Worm (Caenorhabditis elegans): Measurements from ENCODE around the gene C04G6.2.

C04G6.2 gene

ce11 chrII:5056254-5056653, 36.8 kb upstream of the C04G6.2 start (continued):
- no peak for TF ChIP-seq ets-4 (GFP tag; optimal IDR thresholded peaks at IDR 0.05)
- no peak for TF ChIP-seq sea-2 (GFP tag; IDR thresholded peaks at IDR 0.05)
- no peak for TF ChIP-seq mes-4 (tag; optimal IDR thresholded peaks at IDR 0.05)
- no peak for TF ChIP-seq Y53F4B.3 (GFP tag; IDR thresholded peaks at IDR 0.05)
- no peak for TF ChIP-seq F57A8.1 (GFP tag; optimal IDR thresholded peaks at IDR 0.05)
- TF ChIP-seq nhr-120 (GFP tag; IDR thresholded peaks at IDR 0.05) = no peak
- TF ChIP-seq dpl-1 (GFP tag; optimal IDR thresholded peaks at IDR 0.05) = no peak
- no peak for TF ChIP-seq B0019.2 (GFP tag; conservative IDR thresholded peaks at IDR 0.05)
- no peak for TF ChIP-seq nfyb-1 (GFP tag; IDR thresholded peaks at IDR 0.05)
- peak; percentile 26 for TF ChIP-seq die-1 (tag; optimal IDR thresholded peaks at IDR 0.05)
- TF ChIP-seq tlf-1 (GFP tag; optimal IDR thresholded peaks at IDR 0.05) = peak; percentile 10
- no peak for TF ChIP-seq F55B11.4 (tag; optimal IDR thresholded peaks at IDR 0.05; ENCODE audit: borderline replicate concordance, insufficient read depth)
- TF ChIP-seq pha-4 (tag; optimal IDR thresholded peaks at IDR 0.05) = no peak
- no peak for TF ChIP-seq ceh-40 (GFP tag; IDR thresholded peaks at IDR 0.05)
- no peak for TF ChIP-seq Y53G8AR.9 (GFP tag; conservative IDR thresholded peaks at IDR 0.05)
- TF ChIP-seq F57C9.4 (tag; optimal IDR thresholded peaks at IDR 0.05) = no peak
- TF ChIP-seq efl-1 (GFP tag; optimal IDR thresholded peaks at IDR 0.05) = peak; percentile 9
- TF ChIP-seq bed-1 (GFP tag; IDR thresholded peaks at IDR 0.05) = no peak
- TF ChIP-seq rpc-1 (optimal IDR thresholded peaks at IDR 0.05) = no peak
- TF ChIP-seq rpc-1 (tag; optimal IDR thresholded peaks at IDR 0.05) = no peak
- TF ChIP-seq snpc-4 (GFP tag; optimal IDR thresholded peaks at IDR 0.05) = no peak
- TF ChIP-seq snpc-4 (tag; optimal IDR thresholded peaks at IDR 0.05) = peak in 1 of 4 experiments; percentile 73
- no peak for TF ChIP-seq hlh-12 (tag; optimal IDR thresholded peaks at IDR 0.05)
- TF ChIP-seq unc-62 (GFP tag; optimal IDR thresholded peaks at IDR 0.05) = no peak
- TF ChIP-seq F10E7.11 (tag; optimal IDR thresholded peaks at IDR 0.05) = no peak
- TF ChIP-seq lin-26 (GFP tag; IDR thresholded peaks at IDR 0.05) = 0 out of 2 replicates have a peak, but pooled peaks have one; percentile 13
- no peak for TF ChIP-seq ceh-100 (GFP tag; IDR thresholded peaks at IDR 0.05)
- no peak for TF ChIP-seq sptf-2 (GFP tag; optimal IDR thresholded peaks at IDR 0.05)
- TF ChIP-seq dpff-1 (tag; optimal IDR thresholded peaks at IDR 0.05) = no peak
- no peak for TF ChIP-seq F23B12.7 (tag; optimal IDR thresholded peaks at IDR 0.05; ENCODE audit: insufficient read depth)
- TF ChIP-seq Y79H2A.3 (GFP tag; conservative IDR thresholded peaks at IDR 0.05) = no peak
- TF ChIP-seq him-1 (tag; optimal IDR thresholded peaks at IDR 0.05) = peak; percentile 26
- peak; percentile 57 for TF ChIP-seq mcd-1 (GFP tag; IDR thresholded peaks at IDR 0.05)
- TF ChIP-seq snpc-3.4 (tag; optimal IDR thresholded peaks at IDR 0.05) = no peak
- TF ChIP-seq hsf-1 (GFP tag; IDR thresholded peaks at IDR 0.05) = peak; percentile 65; the same call in 1 of the 2 replicates
- no peak for TF ChIP-seq fkh-3 (tag; optimal IDR thresholded peaks at IDR 0.05)
- TF ChIP-seq mel-28 (tag; optimal IDR thresholded peaks at IDR 0.05; ENCODE audit: borderline replicate concordance) = no peak
- no peak for TF ChIP-seq nfya-1 (tag; optimal IDR thresholded peaks at IDR 0.05; ENCODE audit: borderline replicate concordance, insufficient read depth)
- TF ChIP-seq somi-1 (GFP tag; optimal IDR thresholded peaks at IDR 0.05) = no peak
- peak; percentile 29; the same call in 1 of the 2 replicates for TF ChIP-seq D2030.7 (GFP tag; IDR thresholded peaks at IDR 0.05)
- TF ChIP-seq pbrm-1 (GFP tag; IDR thresholded peaks at IDR 0.05) = peak; percentile 50; the same call in 1 of the 2 replicates
- TF ChIP-seq ztf-22 (GFP tag; optimal IDR thresholded peaks at IDR 0.05) = no peak
- peak; percentile 53 for TF ChIP-seq madf-6 (GFP tag; IDR thresholded peaks at IDR 0.05)
- no peak for TF ChIP-seq ceh-27 (GFP tag; optimal IDR thresholded peaks at IDR 0.05)
- no peak for TF ChIP-seq lag-1 (GFP tag; IDR thresholded peaks at IDR 0.05)
- no peak for TF ChIP-seq madf-10 (tag; optimal IDR thresholded peaks at IDR 0.05)
- peak; percentile 49; the same call in 1 of the 2 replicates for TF ChIP-seq rcor-1 (GFP tag; IDR thresholded peaks at IDR 0.05)
- no peak for TF ChIP-seq F22D6.2 (tag; optimal IDR thresholded peaks at IDR 0.05)
- no peak for TF ChIP-seq madf-8 (GFP tag; conservative IDR thresholded peaks at IDR 0.05)
- no peak for TF ChIP-seq akir-1 (GFP tag; optimal IDR thresholded peaks at IDR 0.05)

All from whole organism, young adult.